Worm (Caenorhabditis elegans) whole organism, L2 larva: Measurements from ENCODE around the gene srw-63.

Experiments used
- C34F6.9 ChIP-seq: fragments of 150-350 bp; optimal IDR thresholded peaks from 2 replicates; lab custom pipeline; 2014; ENCODE audit warnings: missing biosample characterization, missing genetic modification characterization
- F13H6.1 ChIP-seq: sonication (generic microtip); optimal IDR thresholded peaks from 2 replicates; lab custom pipeline; 2016; ENCODE audit warnings: missing genetic modification characterization, missing compliant biosample characterization
- Y55F3AM.14 ChIP-seq: fragments of 200-800 bp; sonication (Bioruptor generic); optimal IDR thresholded peaks from 2 replicates; lab custom pipeline; 2018; ENCODE audit warnings: mild to moderate bottlenecking, missing genetic modification characterization, missing compliant biosample characterization
- ZK546.5 ChIP-seq: sonication (generic microtip); optimal IDR thresholded peaks from 2 replicates; lab custom pipeline; 2017; ENCODE audit warnings: missing biosample characterization, missing genetic modification characterization
- alr-1 ChIP-seq: fragments of 150-350 bp; optimal IDR thresholded peaks from 2 replicates; lab custom pipeline; 2014; ENCODE audit warnings: missing biosample characterization, missing genetic modification characterization
- aly-2 ChIP-seq: fragments of 150-350 bp; optimal IDR thresholded peaks from 2 replicates; lab custom pipeline; 2014; ENCODE audit warnings: missing biosample characterization, missing genetic modification characterization
- ama-1 ChIP-seq: fragments of 150-350 bp; optimal IDR thresholded peaks from 2 replicates; lab custom pipeline; 2018; ENCODE audit warnings: inconsistent platforms
- blmp-1 ChIP-seq: sonication (generic microtip); optimal IDR thresholded peaks from 2 replicates; lab custom pipeline; 2017; ENCODE audit warnings: missing genetic modification characterization, mild to moderate bottlenecking, missing compliant biosample characterization, antibody characterized with exemption, moderate library complexity; ENCODE audit not compliant: insufficient read depth
- ceh-82 ChIP-seq: fragments of 150-350 bp; optimal IDR thresholded peaks from 2 replicates; lab custom pipeline; 2014; ENCODE audit warnings: missing biosample characterization, missing genetic modification characterization
- crh-2 ChIP-seq: sonication (generic microtip); optimal IDR thresholded peaks from 2 replicates; lab custom pipeline; 2017; ENCODE audit warnings: missing biosample characterization, missing genetic modification characterization
- dmd-4 ChIP-seq: sonication (generic microtip); optimal IDR thresholded peaks from 2 replicates; lab custom pipeline; 2017; ENCODE audit warnings: missing biosample characterization, missing genetic modification characterization
- egl-27 ChIP-seq: sonication (generic microtip); optimal IDR thresholded peaks from 3 replicates; lab custom pipeline; 2017; ENCODE audit warnings: missing biosample characterization, missing genetic modification reagents, missing genetic modification characterization
- elt-1 ChIP-seq: fragments of 150-350 bp; optimal IDR thresholded peaks from 2 replicates; lab custom pipeline; 2014; ENCODE audit warnings: missing biosample characterization, missing genetic modification characterization
- elt-3 ChIP-seq: sonication (generic microtip); optimal IDR thresholded peaks from 2 replicates; lab custom pipeline; 2017; ENCODE audit warnings: missing biosample characterization, missing genetic modification characterization
- fos-1 ChIP-seq: fragments of 150-350 bp; optimal IDR thresholded peaks from 2 replicates; lab custom pipeline; 2014; ENCODE audit warnings: missing biosample characterization, missing genetic modification characterization
- gmeb-1 ChIP-seq: fragments of 150-350 bp; optimal IDR thresholded peaks from 2 replicates; lab custom pipeline; 2014; ENCODE audit warnings: missing biosample characterization, missing genetic modification characterization
- lin-11 ChIP-seq: fragments of 150-350 bp; sonication (generic microtip); optimal IDR thresholded peaks from 2 replicates; lab custom pipeline; 2014; ENCODE audit warnings: missing biosample characterization, missing genetic modification characterization, inconsistent platforms, mixed read lengths
- lin-13 ChIP-seq: fragments of 150-350 bp; optimal IDR thresholded peaks from 2 replicates; lab custom pipeline; 2014; ENCODE audit warnings: missing biosample characterization, missing genetic modification reagents, missing genetic modification characterization
- lin-39 ChIP-seq: fragments of 150-350 bp; optimal IDR thresholded peaks from 2 replicates; lab custom pipeline; 2014; ENCODE audit warnings: missing biosample characterization, missing genetic modification reagents, missing genetic modification characterization
- lsy-2 ChIP-seq, 2 experiments: fragments of 150-350 bp in 1 of 2; sonication (generic microtip) in 1 of 2; optimal IDR thresholded peaks; 2 replicates each; lab custom pipeline; 2014 to 2017; ENCODE audit warnings: missing biosample characterization in 2 of 2, missing genetic modification characterization in 2 of 2
- mdl-1 ChIP-seq, 2 experiments: fragments of 150-350 bp in 1 of 2; sonication (generic microtip) in 1 of 2; optimal IDR thresholded peaks; 2 replicates each; lab custom pipeline; 2017; ENCODE audit warnings: missing biosample characterization in 2 of 2, missing genetic modification characterization in 2 of 2
- nhr-11 ChIP-seq: fragments of 150-350 bp; optimal IDR thresholded peaks from 2 replicates; lab custom pipeline; 2014; ENCODE audit warnings: missing biosample characterization, missing genetic modification characterization
- nhr-129 ChIP-seq: fragments of 150-350 bp; optimal IDR thresholded peaks from 2 replicates; lab custom pipeline; 2014; ENCODE audit warnings: missing biosample characterization, missing genetic modification characterization
- nhr-21 ChIP-seq: fragments of 150-350 bp; optimal IDR thresholded peaks from 2 replicates; lab custom pipeline; 2014; ENCODE audit warnings: missing biosample characterization, missing genetic modification characterization
- nhr-23 ChIP-seq: fragments of 150-350 bp; optimal IDR thresholded peaks from 2 replicates; lab custom pipeline; 2014; ENCODE audit warnings: missing biosample characterization, missing genetic modification reagents, missing genetic modification characterization
- nhr-25 ChIP-seq: fragments of 150-350 bp; sonication (generic microtip); optimal IDR thresholded peaks from 3 replicates; lab custom pipeline; 2014; ENCODE audit warnings: missing biosample characterization, missing genetic modification characterization
- nhr-6 ChIP-seq: fragments of 150-350 bp; optimal IDR thresholded peaks from 2 replicates; lab custom pipeline; 2014; ENCODE audit warnings: missing biosample characterization, missing genetic modification characterization
- nhr-77 ChIP-seq: fragments of 150-350 bp; optimal IDR thresholded peaks from 2 replicates; lab custom pipeline; 2014; ENCODE audit warnings: missing biosample characterization, missing genetic modification characterization
- sem-4 ChIP-seq: fragments of 150-350 bp; optimal IDR thresholded peaks from 2 replicates; lab custom pipeline; 2014; ENCODE audit warnings: missing biosample characterization, missing genetic modification reagents, missing genetic modification characterization
- sma-3 ChIP-seq: sonication (generic microtip); optimal IDR thresholded peaks from 2 replicates; lab custom pipeline; 2016; ENCODE audit warnings: missing genetic modification reagents, missing genetic modification characterization, missing compliant biosample characterization
- sma-9 ChIP-seq, 2 experiments: fragments of 150-350 bp in 1 of 2; sonication (generic microtip) in 1 of 2; optimal IDR thresholded peaks; 2 replicates each; lab custom pipeline; 2014 to 2016; ENCODE audit warnings: missing genetic modification characterization in 2 of 2, mild to moderate bottlenecking in 1 of 2, missing biosample characterization in 1 of 2, missing compliant biosample characterization in 1 of 2, missing genetic modification reagents in 1 of 2, moderate library complexity in 1 of 2
- snpc-4 ChIP-seq: fragments of 150-350 bp; optimal IDR thresholded peaks from 2 replicates; lab custom pipeline; 2014; ENCODE audit warnings: missing biosample characterization, missing genetic modification characterization
- unc-39 ChIP-seq: fragments of 150-350 bp; optimal IDR thresholded peaks from 2 replicates; lab custom pipeline; 2014; ENCODE audit warnings: missing biosample characterization, missing genetic modification characterization
- unc-55 ChIP-seq: fragments of 150-350 bp; sonication (generic microtip); optimal IDR thresholded peaks from 3 replicates; lab custom pipeline; 2014; ENCODE audit warnings: missing biosample characterization, missing genetic modification reagents, missing genetic modification characterization
- unc-62 ChIP-seq: fragments of 150-350 bp; optimal IDR thresholded peaks from 2 replicates; lab custom pipeline; 2014; ENCODE audit warnings: missing biosample characterization, missing genetic modification reagents, missing genetic modification characterization
- zag-1 ChIP-seq: fragments of 150-350 bp; optimal IDR thresholded peaks from 2 replicates; lab custom pipeline; 2014; ENCODE audit warnings: missing biosample characterization, missing genetic modification characterization
- ztf-1 ChIP-seq: fragments of 200-800 bp; sonication (Bioruptor generic); conservative IDR thresholded peaks from 2 replicates; pipeline ENCODE4 v1.3.6; 2022; ENCODE audit warnings: missing genetic modification characterization, missing compliant biosample characterization
- ztf-11 ChIP-seq: sonication (generic microtip); optimal IDR thresholded peaks from 2 replicates; lab custom pipeline; 2017; ENCODE audit warnings: missing biosample characterization, missing genetic modification characterization
- ztf-4 ChIP-seq: fragments of 150-350 bp; optimal IDR thresholded peaks from 2 replicates; lab custom pipeline; 2014; ENCODE audit warnings: missing biosample characterization, missing genetic modification characterization

Gene srw-63

DNA sequence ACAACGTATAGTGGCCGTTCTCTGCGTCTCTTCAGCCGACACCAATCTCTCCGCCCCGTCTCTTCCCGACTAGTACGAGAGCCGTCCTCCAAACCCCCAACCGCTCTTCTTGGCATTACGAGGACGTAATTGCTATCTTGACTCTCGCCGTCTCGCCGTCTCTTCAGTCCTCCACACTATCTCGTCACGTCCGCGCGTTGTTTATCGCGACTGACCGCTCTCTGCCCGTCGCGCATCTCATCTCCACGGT, 17.7 kb upstream of the srw-63 start:
- TF ChIP-seq dmd-4 (tag; lab: Kevin White, UChicago) (no peak), nhr-23 (no peak), nhr-11 (tag; lab: Kevin White, UChicago) (no peak), fos-1 (tag; lab: Kevin White, UChicago) (no peak), sma-9 (GFP tag; optimal IDR thresholded peaks at IDR 0.05; lab: Kevin White, UChicago) (no peak), sma-9 (tag; optimal IDR thresholded peaks at IDR 0.05; lab: Kevin White, UChicago) (peak; percentile 81), F13H6.1 (peak; percentile 100), aly-2 (tag; lab: Kevin White, UChicago) (no peak), sem-4 (tag; lab: Kevin White, UChicago) (peak; percentile 28), sma-3 (no peak)

DNA sequence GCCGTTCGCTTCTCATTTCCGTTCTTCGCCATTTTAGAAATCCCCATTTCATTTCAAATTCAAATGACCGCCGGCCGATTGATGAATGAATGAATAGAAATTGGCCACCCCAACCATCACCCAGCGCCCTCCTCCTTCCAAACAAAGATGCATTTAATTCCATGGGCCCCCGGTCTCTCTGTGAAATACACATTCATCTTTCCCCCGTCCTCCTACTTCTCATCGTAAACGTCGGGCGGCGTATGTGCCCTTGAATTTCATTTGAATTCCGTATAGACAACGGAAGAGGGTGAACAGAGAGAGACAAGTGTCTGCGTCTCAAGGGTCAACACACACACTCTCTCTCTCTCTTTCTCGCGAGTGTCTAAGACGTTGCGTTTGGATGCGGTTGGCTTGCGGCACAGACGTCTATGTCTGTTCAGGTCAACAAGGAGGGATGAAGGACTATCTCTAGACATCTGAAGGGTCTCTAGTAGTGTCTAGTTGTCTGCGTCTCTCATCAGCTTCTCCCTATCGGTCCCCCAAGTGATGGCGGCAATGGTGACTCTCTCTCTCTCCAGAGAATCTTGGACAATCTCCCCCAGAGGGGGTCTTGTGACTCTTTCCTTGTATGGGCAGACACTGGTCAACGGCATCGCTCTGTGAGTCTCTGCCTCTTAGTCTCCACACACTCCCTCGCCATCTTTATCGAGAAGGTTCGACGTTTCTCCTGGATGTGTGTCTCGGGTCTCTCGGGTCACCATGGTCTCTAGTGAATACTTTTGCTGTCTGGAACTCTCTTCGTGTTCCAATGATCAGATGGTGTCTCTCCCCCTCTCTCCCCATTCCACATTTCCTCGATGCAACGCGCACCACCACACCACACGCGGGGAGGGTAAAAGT, 17.1 kb upstream of the srw-63 start:
- peak; percentile 66 for TF ChIP-seq gmeb-1
- TF ChIP-seq aly-2 (tag; lab: Kevin White, UChicago), result no peak
- TF ChIP-seq fos-1 (tag; lab: Kevin White, UChicago), result peak; percentile 66
- TF ChIP-seq ztf-4 (tag; lab: Kevin White, UChicago), result peak; percentile 77
- no peak for TF ChIP-seq unc-62
- TF ChIP-seq nhr-25, result peak; percentile 65
- TF ChIP-seq F13H6.1, result no peak
- peak; percentile 60 for TF ChIP-seq Y55F3AM.14 (GFP tag; lab: Kevin White, UChicago)
- TF ChIP-seq blmp-1 (tag; lab: Kevin White, UChicago), result peak; percentile 41
- TF ChIP-seq zag-1 (tag; lab: Kevin White, UChicago), result peak; percentile 63
- peak; percentile 59 for TF ChIP-seq lin-13 (GFP tag; lab: Kevin White, UChicago)
- TF ChIP-seq lsy-2 (tag; optimal IDR thresholded peaks at IDR 0.05; lab: Kevin White, UChicago), result peak; percentile 78 to 81
- TF ChIP-seq sma-9 (GFP tag; optimal IDR thresholded peaks at IDR 0.05; lab: Kevin White, UChicago), result peak; percentile 48
- TF ChIP-seq sma-9 (tag; optimal IDR thresholded peaks at IDR 0.05; lab: Kevin White, UChicago), result no peak
- no peak for TF ChIP-seq sem-4 (tag; lab: Kevin White, UChicago)
- peak; percentile 78 for TF ChIP-seq C34F6.9 (tag; lab: Kevin White, UChicago)
- peak; percentile 22 for TF ChIP-seq ZK546.5 (tag; lab: Kevin White, UChicago)
- peak; percentile 13 for TF ChIP-seq lin-39 (tag; lab: Kevin White, UChicago)
- TF ChIP-seq elt-1, result no peak
- TF ChIP-seq dmd-4 (tag; lab: Kevin White, UChicago), result peak; percentile 4
- peak; percentile 69 for TF ChIP-seq ztf-11 (tag; lab: Kevin White, UChicago)
- TF ChIP-seq alr-1 (tag; lab: Kevin White, UChicago), result no peak
- peak; percentile 60 for TF ChIP-seq crh-2 (tag; lab: Kevin White, UChicago)
- TF ChIP-seq unc-39, result peak; percentile 72
- TF ChIP-seq egl-27 (tag; lab: Kevin White, UChicago), result no peak
- peak; percentile 25 for TF ChIP-seq unc-55
- TF ChIP-seq ama-1 (lab: Kevin White, UChicago), result peak; percentile 89
- TF ChIP-seq nhr-21 (tag; lab: Kevin White, UChicago), result peak; percentile 75
- TF ChIP-seq nhr-77 (tag; lab: Kevin White, UChicago), result no peak
- TF ChIP-seq mdl-1 (tag; optimal IDR thresholded peaks at IDR 0.05; lab: Kevin White, UChicago), result peak in 1 of 2 experiments; percentile 67
- TF ChIP-seq nhr-129, result peak; percentile 84
- TF ChIP-seq snpc-4 (tag; lab: Kevin White, UChicago), result peak; percentile 52
- TF ChIP-seq sma-3, result peak; percentile 11
- TF ChIP-seq lin-11 (tag; lab: Kevin White, UChicago), result peak; percentile 42
- TF ChIP-seq nhr-6, result peak; percentile 70
- TF ChIP-seq elt-3 (tag; lab: Kevin White, UChicago), result no peak

DNA sequence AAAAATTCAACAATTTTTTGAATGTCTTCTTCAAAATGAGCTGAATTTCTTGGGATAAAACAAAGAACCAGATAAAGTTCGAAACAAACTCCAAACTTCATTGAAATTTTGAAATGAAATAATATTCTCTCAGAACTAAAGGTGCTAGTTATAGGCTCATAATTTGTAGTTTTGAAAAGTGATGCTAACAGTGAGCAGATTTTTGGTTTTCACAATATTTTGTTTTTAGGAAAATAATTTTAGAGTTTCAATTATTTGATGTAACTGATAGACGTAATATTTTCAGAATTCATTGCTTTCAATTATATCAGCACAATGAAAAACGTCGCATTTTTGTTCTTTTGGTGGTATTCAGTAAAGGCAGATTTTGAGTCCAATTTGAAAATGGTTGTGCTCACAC, 4.1 kb upstream of the srw-63 start, which contains the start of the genes irld-56 and irld-55:
TSS of gene irld-56 (minus strand) at position 101 of the 400 bp plus-strand sequence.
TSS of gene irld-55 (plus strand) at position 316 of the 400 bp plus-strand sequence.
- no peak for TF ChIP-seq blmp-1 (tag; lab: Kevin White, UChicago)
- TF ChIP-seq F13H6.1, result no peak
- no peak for TF ChIP-seq nhr-129
- TF ChIP-seq nhr-23, result no peak
- no peak for TF ChIP-seq ceh-82
- TF ChIP-seq ztf-1, result no peak
- no peak for TF ChIP-seq mdl-1 (tag; optimal IDR thresholded peaks at IDR 0.05; lab: Kevin White, UChicago)
- TF ChIP-seq Y55F3AM.14 (GFP tag; lab: Kevin White, UChicago), result no peak
- no peak for TF ChIP-seq aly-2 (tag; lab: Kevin White, UChicago)
- TF ChIP-seq snpc-4 (tag; lab: Kevin White, UChicago), result no peak
- TF ChIP-seq, all 48 proteins: peak for 0
